Worm (Caenorhabditis elegans) whole organism, L4 larva: ENCODE data around the gene C25A8.1.
A peak's percentile ranks its signal among the peaks of the same experiment; 100 is the strongest.

Source experiments
- D1046.2 ChIP-seq: fragments of 200-800 bp; sonication (Bioruptor generic); IDR thresholded peaks from 2 replicates; pipeline ENCODE4 v1.3.6; 2022; ENCODE audit warnings: missing genetic modification characterization, missing compliant biosample characterization
- F26F4.8 ChIP-seq: fragments of 200-800 bp; sonication (Bioruptor generic); conservative IDR thresholded peaks from 2 replicates; pipeline ENCODE4 v1.3.6; 2022; ENCODE audit warnings: missing genetic modification characterization, missing compliant biosample characterization
- F37D6.2 ChIP-seq: sonication (generic microtip); optimal IDR thresholded peaks from 2 replicates; lab custom pipeline; 2016; ENCODE audit warnings: mild to moderate bottlenecking, missing genetic modification characterization, missing compliant biosample characterization
- T20F7.1 ChIP-seq: fragments of 200-800 bp; sonication (Bioruptor generic); optimal IDR thresholded peaks from 2 replicates; lab custom pipeline; 2018; ENCODE audit warnings: mild to moderate bottlenecking, missing genetic modification characterization, missing compliant biosample characterization
- T26A8.4 ChIP-seq: fragments of 200-800 bp; sonication (Bioruptor generic); IDR thresholded peaks from 2 replicates; pipeline ENCODE4 v1.3.6; 2022; ENCODE audit warnings: missing genetic modification characterization, missing compliant biosample characterization
- Y75B8A.6 ChIP-seq: fragments of 200-800 bp; sonication (Bioruptor generic); IDR thresholded peaks from 2 replicates; pipeline ENCODE4 v1.3.6; 2022; ENCODE audit warnings: missing genetic modification reagents, missing genetic modification characterization, missing compliant biosample characterization
- aha-1 ChIP-seq: fragments of 150-350 bp; peaks from one replicate; lab custom pipeline; 2014; ENCODE audit warnings: missing biosample characterization, missing genetic modification characterization
- ama-1 ChIP-seq: fragments of 150-350 bp; optimal IDR thresholded peaks from 2 replicates; lab custom pipeline; 2014; ENCODE audit warnings: inconsistent platforms, mixed read lengths
- ceh-20 ChIP-seq: fragments of 200-800 bp; sonication (Bioruptor generic); IDR thresholded peaks from 2 replicates; pipeline ENCODE4 v1.3.6; 2022; ENCODE audit warnings: missing genetic modification reagents, missing genetic modification characterization, missing compliant biosample characterization
- ceh-28 ChIP-seq: fragments of 150-350 bp; optimal IDR thresholded peaks from 2 replicates; lab custom pipeline; 2014; ENCODE audit warnings: missing biosample characterization, missing genetic modification reagents, missing genetic modification characterization
- ceh-32 ChIP-seq: sonication (generic microtip); optimal IDR thresholded peaks from 2 replicates; lab custom pipeline; 2016; ENCODE audit warnings: mild to moderate bottlenecking, missing genetic modification characterization, missing compliant biosample characterization; ENCODE audit not compliant: poor library complexity
- ceh-44 ChIP-seq: fragments of 200-800 bp; sonication (Bioruptor generic); IDR thresholded peaks from 2 replicates; pipeline ENCODE4 v1.3.6; 2022; ENCODE audit warnings: missing genetic modification reagents, missing genetic modification characterization, missing compliant biosample characterization
- ctbp-1 ChIP-seq: fragments of 200-800 bp; sonication (Bioruptor generic); IDR thresholded peaks from 2 replicates; pipeline ENCODE4 v1.3.6; 2022; ENCODE audit warnings: missing genetic modification reagents, missing genetic modification characterization, missing compliant biosample characterization
- dmd-8 ChIP-seq: fragments of 200-800 bp; sonication (Bioruptor generic); IDR thresholded peaks from 2 replicates; pipeline ENCODE4 v1.3.6; 2022; ENCODE audit warnings: missing genetic modification characterization, missing compliant biosample characterization
- dpl-1 ChIP-seq: fragments of 150-350 bp; optimal IDR thresholded peaks from 2 replicates; lab custom pipeline; 2014; ENCODE audit warnings: missing biosample characterization, missing genetic modification reagents, missing genetic modification characterization
- dve-1 ChIP-seq: sonication (generic microtip); optimal IDR thresholded peaks from 2 replicates; lab custom pipeline; 2017; ENCODE audit warnings: antibody characterized with exemption, mild to moderate bottlenecking, missing genetic modification characterization, missing compliant biosample characterization; ENCODE audit not compliant: insufficient read depth
- egl-27 ChIP-seq: sonication (generic microtip); optimal IDR thresholded peaks from 3 replicates; lab custom pipeline; 2017; ENCODE audit warnings: missing biosample characterization, missing genetic modification reagents, missing genetic modification characterization
- hlh-11 ChIP-seq: fragments of 200-800 bp; sonication (Bioruptor generic); optimal IDR thresholded peaks from 2 replicates; lab custom pipeline; 2018; ENCODE audit warnings: mild to moderate bottlenecking, missing genetic modification characterization, missing compliant biosample characterization
- hlh-30 ChIP-seq: sonication (generic microtip); optimal IDR thresholded peaks from 2 replicates; lab custom pipeline; 2017; ENCODE audit warnings: antibody characterized with exemption, mild to moderate bottlenecking, missing genetic modification characterization, missing compliant biosample characterization; ENCODE audit not compliant: insufficient read depth
- lim-7 ChIP-seq: fragments of 200-800 bp; sonication (Bioruptor generic); IDR thresholded peaks from 2 replicates; pipeline ENCODE4 v1.3.6; 2022; ENCODE audit warnings: missing genetic modification characterization, missing compliant biosample characterization
- lin-1 ChIP-seq: fragments of 200-800 bp; sonication (Bioruptor generic); IDR thresholded peaks from 2 replicates; pipeline ENCODE4 v1.3.6; 2022; ENCODE audit warnings: missing genetic modification reagents, missing genetic modification characterization, missing compliant biosample characterization
- lin-38 ChIP-seq: fragments of 200-800 bp; sonication (Bioruptor generic); IDR thresholded peaks from 2 replicates; pipeline ENCODE4 v1.3.6; 2022; ENCODE audit warnings: missing genetic modification reagents, missing genetic modification characterization, missing compliant biosample characterization
- lir-3 ChIP-seq: sonication (generic microtip); optimal IDR thresholded peaks from 2 replicates; lab custom pipeline; 2016; ENCODE audit warnings: mild to moderate bottlenecking, missing genetic modification characterization, missing compliant biosample characterization
- lsy-2 ChIP-seq, 2 experiments: fragments of 150-350 bp in 1 of 2; sonication (generic microtip) in 1 of 2; optimal IDR thresholded peaks; 2 replicates each; lab custom pipeline; 2014 to 2017; ENCODE audit warnings: missing biosample characterization in 2 of 2, missing genetic modification characterization in 2 of 2
- mdt-29 ChIP-seq: fragments of 200-800 bp; sonication (Bioruptor generic); IDR thresholded peaks from 2 replicates; pipeline ENCODE4 v1.3.6; 2022; ENCODE audit warnings: missing genetic modification reagents, missing genetic modification characterization, missing compliant biosample characterization
- mep-1 ChIP-seq: fragments of 150-350 bp; sonication (generic microtip); optimal IDR thresholded peaks from 3 replicates; lab custom pipeline; 2014; ENCODE audit warnings: missing biosample characterization, missing genetic modification characterization
- nhr-102 ChIP-seq: sonication (generic microtip); optimal IDR thresholded peaks from 2 replicates; lab custom pipeline; 2016; ENCODE audit warnings: mild to moderate bottlenecking, missing genetic modification characterization, moderate library complexity, missing compliant biosample characterization
- nhr-111 ChIP-seq: fragments of 200-800 bp; sonication (Bioruptor generic); optimal IDR thresholded peaks from 2 replicates; lab custom pipeline; 2018; ENCODE audit warnings: mild to moderate bottlenecking, missing genetic modification characterization, missing compliant biosample characterization
- nhr-25 ChIP-seq: sonication (generic microtip); optimal IDR thresholded peaks from 2 replicates; lab custom pipeline; 2017; ENCODE audit warnings: missing genetic modification characterization, mild to moderate bottlenecking, missing compliant biosample characterization, antibody characterized with exemption, moderate library complexity, borderline replicate concordance; ENCODE audit not compliant: insufficient read depth
- nhr-28 ChIP-seq: fragments of 150-350 bp; optimal IDR thresholded peaks from 2 replicates; lab custom pipeline; 2014; ENCODE audit warnings: missing biosample characterization, missing genetic modification characterization
- nhr-41 ChIP-seq: fragments of 200-800 bp; sonication (Bioruptor generic); IDR thresholded peaks from 2 replicates; pipeline ENCODE4 v1.3.6; 2022; ENCODE audit warnings: missing genetic modification reagents, missing genetic modification characterization, missing compliant biosample characterization
- nhr-76 ChIP-seq: fragments of 150-350 bp; optimal IDR thresholded peaks from 2 replicates; lab custom pipeline; 2014; ENCODE audit warnings: missing biosample characterization, missing genetic modification characterization
- nhr-77 ChIP-seq: fragments of 150-350 bp; optimal IDR thresholded peaks from 2 replicates; lab custom pipeline; 2014; ENCODE audit warnings: missing biosample characterization, missing genetic modification characterization
- php-3 ChIP-seq: fragments of 200-800 bp; sonication (Bioruptor generic); IDR thresholded peaks from 2 replicates; pipeline ENCODE4 v1.3.6; 2022; ENCODE audit warnings: missing genetic modification reagents, missing genetic modification characterization, missing compliant biosample characterization
- saeg-2 ChIP-seq: fragments of 200-800 bp; sonication (Bioruptor generic); IDR thresholded peaks from 2 replicates; pipeline ENCODE4 v1.3.6; 2022; ENCODE audit warnings: missing genetic modification reagents, missing genetic modification characterization, missing compliant biosample characterization
- set-16 ChIP-seq: fragments of 200-800 bp; sonication (Bioruptor generic); IDR thresholded peaks from 2 replicates; pipeline ENCODE4 v1.3.6; 2022; ENCODE audit warnings: missing genetic modification reagents, missing genetic modification characterization, missing compliant biosample characterization
- snpc-1.2 ChIP-seq: fragments of 200-800 bp; sonication (Bioruptor generic); IDR thresholded peaks from 2 replicates; pipeline ENCODE4 v1.3.6; 2022; ENCODE audit warnings: missing genetic modification reagents, missing genetic modification characterization, missing compliant biosample characterization
- spr-1 ChIP-seq: sonication (generic microtip); optimal IDR thresholded peaks from 2 replicates; lab custom pipeline; 2016; ENCODE audit warnings: mild to moderate bottlenecking, missing genetic modification characterization, missing compliant biosample characterization
- unc-39 ChIP-seq: sonication (generic microtip); optimal IDR thresholded peaks from 2 replicates; lab custom pipeline; 2017; ENCODE audit warnings: missing biosample characterization, missing genetic modification characterization

The C25A8.1 gene

ce11 chrIV:7049672-7050206 lies 38.8 kb downstream of the C25A8.1 start, which contains the start of gene nhr-105 (continued):
- TF ChIP-seq lin-1 (GFP tag; lab: Robert Waterston, UW) (peak; percentile 47; the same call in 1 of the 2 replicates), hlh-30 (tag; lab: Kevin White, UChicago) (peak; percentile 84), nhr-102 (tag; lab: Kevin White, UChicago) (peak; percentile 39), php-3 (GFP tag; lab: Robert Waterston, UW) (peak; percentile 32; the same call in 1 of the 2 replicates), nhr-28 (peak; percentile 81), ctbp-1 (GFP tag; lab: Robert Waterston, UW) (peak; percentile 9; the same call in 1 of the 2 replicates), lin-38 (peak; percentile 37; the same call in 1 of the 2 replicates), ceh-28 (no peak), dpl-1 (no peak), snpc-1.2 (GFP tag; lab: Robert Waterston, UW) (no peak), spr-1 (no peak), nhr-41 (GFP tag; lab: Robert Waterston, UW) (no peak), egl-27 (tag; lab: Kevin White, UChicago) (peak; percentile 1), lsy-2 (tag; optimal IDR thresholded peaks at IDR 0.05; lab: Kevin White, UChicago) (peak in 1 of 2 experiments; percentile 79), unc-39 (no peak), nhr-76 (tag; lab: Kevin White, UChicago) (peak; percentile 20), T20F7.1 (GFP tag; lab: Kevin White, UChicago) (peak; percentile 36), dmd-8 (GFP tag; lab: Robert Waterston, UW) (no peak), ceh-20 (no peak), T26A8.4 (peak; percentile 56; the same call in 1 of the 2 replicates), set-16 (no peak; the same call in 1 of the 2 replicates), F37D6.2 (tag; lab: Kevin White, UChicago) (no peak), lir-3 (tag; lab: Kevin White, UChicago) (no peak), mep-1 (tag; lab: Kevin White, UChicago) (peak; percentile 73), ceh-44 (GFP tag; lab: Robert Waterston, UW) (no peak), D1046.2 (GFP tag; lab: Robert Waterston, UW) (no peak), dve-1 (peak; percentile 88), nhr-111 (GFP tag; lab: Kevin White, UChicago) (no peak), nhr-77 (tag; lab: Kevin White, UChicago) (peak; percentile 77), nhr-25 (peak; percentile 46), hlh-11 (peak; percentile 92)

DNA sequence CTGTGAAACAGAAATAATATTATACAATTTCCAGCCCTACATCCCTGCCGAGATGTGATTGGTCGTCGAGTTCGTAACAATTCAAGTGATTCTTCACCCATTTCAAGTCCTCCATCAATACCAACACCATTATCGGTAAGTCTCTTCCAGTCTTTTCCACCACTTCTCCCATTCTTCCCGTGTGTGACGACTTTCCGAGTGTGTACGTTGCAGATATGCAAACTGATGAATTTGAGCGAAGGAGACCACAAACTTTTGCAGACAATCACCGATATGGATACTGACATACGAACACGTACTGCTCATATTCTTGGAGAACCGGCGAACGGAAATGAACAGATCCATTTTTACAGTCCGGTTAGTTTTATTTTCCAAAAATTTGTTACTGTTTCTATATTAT lies 40.6 kb downstream of the C25A8.1 start:
- TF ChIP-seq ceh-44 (GFP tag; lab: Robert Waterston, UW): no peak
- TF ChIP-seq lim-7 (GFP tag; lab: Robert Waterston, UW): no peak
- TF ChIP-seq mdt-29 (GFP tag; lab: Robert Waterston, UW): 0 out of 2 replicates have a peak, but pooled peaks have one; percentile 14
- peak; percentile 30 for TF ChIP-seq ama-1 (lab: Kevin White, UChicago)
- no peak for TF ChIP-seq unc-39
- peak; percentile 52 for TF ChIP-seq aha-1 (tag; lab: Kevin White, UChicago)
- TF ChIP-seq ceh-32 (tag; lab: Kevin White, UChicago): no peak
- no peak for TF ChIP-seq Y75B8A.6
- no peak for TF ChIP-seq nhr-41 (GFP tag; lab: Robert Waterston, UW)
- no peak for TF ChIP-seq F26F4.8
- TF ChIP-seq saeg-2 (GFP tag; lab: Robert Waterston, UW): no peak
- TF ChIP-seq set-16: no peak
- no peak for TF ChIP-seq nhr-28
- TF ChIP-seq, all 104 proteins: peak for 3
